Fruit fly (Drosophila melanogaster): Measurements from ENCODE around the gene CG43658.

CG43658 gene

dm6 chrX:17484152-17484807 is 76.7 kb downstream of the CG43658 start:
- TF ChIP-seq insv (optimal IDR thresholded peaks at IDR 0.05) (no peak), h (optimal IDR thresholded peaks at IDR 0.05) (no peak), ttk (optimal IDR thresholded peaks at IDR 0.05) (no peak), psq (optimal IDR thresholded peaks at IDR 0.05) (no peak), Myc (optimal IDR thresholded peaks at IDR 0.05) (no peak), Sin3A (optimal IDR thresholded peaks at IDR 0.05) (no peak)

- TF ChIP-seq h (optimal IDR thresholded peaks at IDR 0.05): no peak
- TF ChIP-seq Sin3A (optimal IDR thresholded peaks at IDR 0.05): no peak
- TF ChIP-seq insv (optimal IDR thresholded peaks at IDR 0.05): no peak
- no peak for TF ChIP-seq psq (optimal IDR thresholded peaks at IDR 0.05)
- TF ChIP-seq ttk (optimal IDR thresholded peaks at IDR 0.05): no peak
- TF ChIP-seq Myc (optimal IDR thresholded peaks at IDR 0.05): no peak
These were observed 78.2 kb downstream of the CG43658 start for dm6 chrX:17482808-17483207.

- no peak for TF ChIP-seq ttk (optimal IDR thresholded peaks at IDR 0.05)
- TF ChIP-seq Myc (optimal IDR thresholded peaks at IDR 0.05): no peak
- no peak for TF ChIP-seq insv (optimal IDR thresholded peaks at IDR 0.05)
- TF ChIP-seq h (optimal IDR thresholded peaks at IDR 0.05): no peak
- TF ChIP-seq Sin3A (optimal IDR thresholded peaks at IDR 0.05): no peak
- no peak for TF ChIP-seq psq (optimal IDR thresholded peaks at IDR 0.05)
These were observed 79.2 kb downstream of the CG43658 start for dm6 chrX:17481659-17482266.

dm6 chrX:17478383-17478782 is 82.6 kb downstream of the CG43658 start:
- TF ChIP-seq psq (optimal IDR thresholded peaks at IDR 0.05): no peak
- TF ChIP-seq h (optimal IDR thresholded peaks at IDR 0.05): no peak
- TF ChIP-seq Myc (optimal IDR thresholded peaks at IDR 0.05): no peak
- no peak for TF ChIP-seq ttk (optimal IDR thresholded peaks at IDR 0.05)
- TF ChIP-seq insv (optimal IDR thresholded peaks at IDR 0.05): no peak
- TF ChIP-seq Sin3A (optimal IDR thresholded peaks at IDR 0.05): no peak

- TF ChIP-seq psq (optimal IDR thresholded peaks at IDR 0.05) (no peak), insv (optimal IDR thresholded peaks at IDR 0.05) (no peak), Myc (optimal IDR thresholded peaks at IDR 0.05) (no peak), h (optimal IDR thresholded peaks at IDR 0.05) (no peak), Sin3A (optimal IDR thresholded peaks at IDR 0.05) (no peak), ttk (optimal IDR thresholded peaks at IDR 0.05) (no peak)
These were observed 84.0 kb downstream of the CG43658 start for dm6 chrX:17476999-17477398.

- TF ChIP-seq psq (optimal IDR thresholded peaks at IDR 0.05) (no peak), h (optimal IDR thresholded peaks at IDR 0.05) (no peak), ttk (optimal IDR thresholded peaks at IDR 0.05) (no peak), Sin3A (optimal IDR thresholded peaks at IDR 0.05) (no peak), Myc (optimal IDR thresholded peaks at IDR 0.05) (no peak), insv (optimal IDR thresholded peaks at IDR 0.05) (no peak)
These were observed 87.1 kb downstream of the CG43658 start for dm6 chrX:17473879-17474278.

dm6 chrX:17472930-17473668 is 87.9 kb downstream of the CG43658 start:
- TF ChIP-seq h (optimal IDR thresholded peaks at IDR 0.05): no peak
- TF ChIP-seq Sin3A (optimal IDR thresholded peaks at IDR 0.05): no peak
- no peak for TF ChIP-seq insv (optimal IDR thresholded peaks at IDR 0.05)
- TF ChIP-seq ttk (optimal IDR thresholded peaks at IDR 0.05): no peak
- no peak for TF ChIP-seq Myc (optimal IDR thresholded peaks at IDR 0.05)

dm6 chrX:17472467-17472866 is 88.5 kb downstream of the CG43658 start:
- no peak for TF ChIP-seq h (optimal IDR thresholded peaks at IDR 0.05)
- no peak for TF ChIP-seq ttk (optimal IDR thresholded peaks at IDR 0.05)
- TF ChIP-seq psq (optimal IDR thresholded peaks at IDR 0.05): no peak
- no peak for TF ChIP-seq Myc (optimal IDR thresholded peaks at IDR 0.05)
- TF ChIP-seq Sin3A (optimal IDR thresholded peaks at IDR 0.05): no peak
- no peak for TF ChIP-seq insv (optimal IDR thresholded peaks at IDR 0.05)

dm6 chrX:17471584-17471983 is 89.4 kb downstream of the CG43658 start:
- TF ChIP-seq h (optimal IDR thresholded peaks at IDR 0.05) (no peak), Sin3A (optimal IDR thresholded peaks at IDR 0.05) (no peak), Myc (optimal IDR thresholded peaks at IDR 0.05) (no peak), ttk (optimal IDR thresholded peaks at IDR 0.05) (no peak), insv (optimal IDR thresholded peaks at IDR 0.05) (no peak), psq (optimal IDR thresholded peaks at IDR 0.05) (no peak)

dm6 chrX:17465523-17465922 is 95.5 kb downstream of the CG43658 start:
- TF ChIP-seq insv (optimal IDR thresholded peaks at IDR 0.05): no peak
- no peak for TF ChIP-seq ttk (optimal IDR thresholded peaks at IDR 0.05)
- TF ChIP-seq psq (optimal IDR thresholded peaks at IDR 0.05): no peak
- no peak for TF ChIP-seq Myc (optimal IDR thresholded peaks at IDR 0.05)
- TF ChIP-seq h (optimal IDR thresholded peaks at IDR 0.05): no peak
- TF ChIP-seq Sin3A (optimal IDR thresholded peaks at IDR 0.05): no peak

- no peak for TF ChIP-seq Sin3A (optimal IDR thresholded peaks at IDR 0.05)
- no peak for TF ChIP-seq h (optimal IDR thresholded peaks at IDR 0.05)
- TF ChIP-seq psq (optimal IDR thresholded peaks at IDR 0.05): no peak
- no peak for TF ChIP-seq Myc (optimal IDR thresholded peaks at IDR 0.05)
- TF ChIP-seq insv (optimal IDR thresholded peaks at IDR 0.05): no peak
- TF ChIP-seq ttk (optimal IDR thresholded peaks at IDR 0.05): no peak
These were observed 105.0 kb downstream of the CG43658 start for dm6 chrX:17455829-17456460.

dm6 chrX:17452443-17452842 is 108.5 kb downstream of the CG43658 start, which contains the start of gene CG8568:
CG8568 (minus strand) TSS chrX:17452543.
- TF ChIP-seq ttk (optimal IDR thresholded peaks at IDR 0.05): no peak
- TF ChIP-seq Sin3A (optimal IDR thresholded peaks at IDR 0.05): no peak
- no peak for TF ChIP-seq insv (optimal IDR thresholded peaks at IDR 0.05)
- TF ChIP-seq h (optimal IDR thresholded peaks at IDR 0.05): no peak
- TF ChIP-seq psq (optimal IDR thresholded peaks at IDR 0.05): no peak
- no peak for TF ChIP-seq Myc (optimal IDR thresholded peaks at IDR 0.05)
